Fruit fly (Drosophila melanogaster) whole organism, embryonic: ENCODE data around the gene Oatp26F.

Source experiments
- Aef1 ChIP-seq: fragments of 200-800 bp; sonication (Bioruptor generic); IDR thresholded peaks from 3 replicates; pipeline ENCODE4 v1.3.6; 2022; ENCODE audit warnings: missing biosample characterization, missing genetic modification characterization
- CG10543 ChIP-seq: fragments of 200-800 bp; sonication (Bioruptor generic); optimal IDR thresholded peaks from 3 replicates; lab custom pipeline; 2017; ENCODE audit warnings: missing biosample characterization, mild to moderate bottlenecking, missing genetic modification characterization, moderate library complexity
- CG10565 ChIP-seq: fragments of 200-800 bp; sonication (Bioruptor generic); optimal IDR thresholded peaks from 3 replicates; lab custom pipeline; 2016; ENCODE audit warnings: missing biosample characterization, mild to moderate bottlenecking, missing genetic modification characterization
- CG11398 ChIP-seq: fragments of 200-800 bp; sonication (Bioruptor generic); optimal IDR thresholded peaks from 2 replicates; lab custom pipeline; 2016; ENCODE audit warnings: missing biosample characterization, missing genetic modification characterization
- CG11504 ChIP-seq: fragments of 200-800 bp; sonication (Bioruptor generic); optimal IDR thresholded peaks from 3 replicates; lab custom pipeline; 2019; ENCODE audit warnings: missing biosample characterization, mild to moderate bottlenecking, missing genetic modification characterization, moderate library complexity
- CG12659 ChIP-seq: fragments of 200-800 bp; sonication (Bioruptor generic); optimal IDR thresholded peaks from 3 replicates; lab custom pipeline; 2017; ENCODE audit warnings: mild to moderate bottlenecking, missing biosample characterization, missing genetic modification reagents, missing genetic modification characterization
- CG14860 ChIP-seq: fragments of 200-800 bp; sonication (Bioruptor generic); IDR thresholded peaks from 3 replicates; pipeline ENCODE4 v1.3.6; 2022; ENCODE audit warnings: missing biosample characterization, missing genetic modification characterization; ENCODE audit not compliant: partially characterized antibody
- CG1603 ChIP-seq: fragments of 200-800 bp; sonication (Bioruptor generic); optimal IDR thresholded peaks from 2 replicates; lab custom pipeline; 2019; ENCODE audit warnings: missing biosample characterization, mild to moderate bottlenecking, missing genetic modification characterization, moderate library complexity
- CG16813 ChIP-seq: fragments of 200-800 bp; sonication (Bioruptor generic); IDR thresholded peaks from 3 replicates; pipeline ENCODE4 v1.3.6; 2022; ENCODE audit warnings: missing biosample characterization, missing genetic modification characterization; ENCODE audit not compliant: partially characterized antibody
- CG17186 ChIP-seq: fragments of 200-800 bp; sonication (Bioruptor generic); optimal IDR thresholded peaks from 3 replicates; lab custom pipeline; 2017; ENCODE audit warnings: missing biosample characterization, missing genetic modification reagents, missing genetic modification characterization
- CG17568 ChIP-seq: fragments of 200-800 bp; sonication (Bioruptor generic); optimal IDR thresholded peaks from 2 replicates; lab custom pipeline; 2018; ENCODE audit warnings: missing biosample characterization, mild to moderate bottlenecking, missing genetic modification characterization, moderate library complexity
- CG17802 ChIP-seq: fragments of 200-800 bp; sonication (Bioruptor generic); optimal IDR thresholded peaks from 2 replicates; lab custom pipeline; 2018; ENCODE audit warnings: missing biosample characterization, mild to moderate bottlenecking, missing genetic modification characterization, moderate library complexity
- CG33213 ChIP-seq: fragments of 200-800 bp; sonication (Bioruptor generic); optimal IDR thresholded peaks from 3 replicates; lab custom pipeline; 2016; ENCODE audit warnings: missing biosample characterization, missing genetic modification characterization
- CG34376 ChIP-seq: fragments of 200-800 bp; sonication (Bioruptor generic); optimal IDR thresholded peaks from 2 replicates; lab custom pipeline; 2018; ENCODE audit warnings: missing biosample characterization, mild to moderate bottlenecking, missing genetic modification characterization
- CG5953 ChIP-seq: fragments of 200-800 bp; sonication (Bioruptor generic); IDR thresholded peaks from 2 replicates; pipeline ENCODE4 v1.3.6; 2022; ENCODE audit warnings: missing biosample characterization, missing genetic modification characterization
- CG6683 ChIP-seq: fragments of 200-800 bp; sonication (Bioruptor generic); optimal IDR thresholded peaks from 2 replicates; lab custom pipeline; 2017; ENCODE audit warnings: missing biosample characterization, mild to moderate bottlenecking, missing genetic modification characterization, missing genetic modification reagents
- CG7745 ChIP-seq: fragments of 200-800 bp; sonication (Bioruptor generic); optimal IDR thresholded peaks from 2 replicates; lab custom pipeline; 2018; ENCODE audit warnings: missing biosample characterization, mild to moderate bottlenecking, missing genetic modification characterization, moderate library complexity
- CG8478 ChIP-seq: fragments of >200 bp; optimal IDR thresholded peaks from 2 replicates; lab custom pipeline; 2018
- CG9797 ChIP-seq: fragments of 200-800 bp; sonication (Bioruptor generic); optimal IDR thresholded peaks from 3 replicates; lab custom pipeline; 2018; ENCODE audit warnings: missing biosample characterization, mild to moderate bottlenecking, missing genetic modification characterization
- CG9932 ChIP-seq: fragments of 200-800 bp; sonication (Bioruptor generic); IDR thresholded peaks from 2 replicates; pipeline ENCODE4 v1.3.6; 2022; ENCODE audit warnings: missing biosample characterization, missing genetic modification characterization
- Dbx ChIP-seq: fragments of 200-800 bp; sonication (Bioruptor generic); IDR thresholded peaks from 3 replicates; pipeline ENCODE4 v1.3.6; 2022; ENCODE audit warnings: missing biosample characterization, missing genetic modification characterization
- Dek ChIP-seq: fragments of 200-800 bp; sonication (Bioruptor generic); optimal IDR thresholded peaks from 3 replicates; lab custom pipeline; 2019; ENCODE audit warnings: missing biosample characterization, mild to moderate bottlenecking, missing genetic modification characterization, moderate library complexity
- Dip3 ChIP-seq: fragments of 200-800 bp; sonication (Bioruptor generic); optimal IDR thresholded peaks from 3 replicates; lab custom pipeline; 2016; ENCODE audit warnings: missing biosample characterization, missing genetic modification characterization
- HLH54F ChIP-seq: fragments of 200-800 bp; sonication (Bioruptor generic); optimal IDR thresholded peaks from 3 replicates; lab custom pipeline; 2016; ENCODE audit warnings: missing biosample characterization, missing genetic modification characterization
- HmgD ChIP-seq: fragments of 200-800 bp; sonication (Bioruptor generic); optimal IDR thresholded peaks from 3 replicates; lab custom pipeline; 2016; ENCODE audit warnings: missing biosample characterization, missing genetic modification characterization
- Hsf ChIP-seq: fragments of 200-800 bp; sonication (Bioruptor generic); optimal IDR thresholded peaks from 3 replicates; lab custom pipeline; 2016; ENCODE audit warnings: missing biosample characterization, missing genetic modification characterization
- Kr ChIP-seq: fragments of 200-800 bp; sonication (Bioruptor generic); optimal IDR thresholded peaks from 2 replicates; lab custom pipeline; 2017; ENCODE audit warnings: missing biosample characterization, mild to moderate bottlenecking, missing genetic modification characterization
- Mes4 ChIP-seq: fragments of 200-800 bp; sonication (Bioruptor generic); optimal IDR thresholded peaks from 2 replicates; lab custom pipeline; 2016; ENCODE audit warnings: missing biosample characterization, missing genetic modification characterization
- Nf-YA ChIP-seq: fragments of 200-800 bp; sonication (Bioruptor generic); IDR thresholded peaks from 2 replicates; pipeline ENCODE4 v1.3.6; 2022; ENCODE audit warnings: missing biosample characterization, missing genetic modification characterization
- Ptx1 ChIP-seq: fragments of 200-800 bp; sonication (Bioruptor generic); IDR thresholded peaks from 2 replicates; pipeline ENCODE4 v1.3.6; 2022; ENCODE audit warnings: missing biosample characterization, missing genetic modification characterization
- Scr ChIP-seq: fragments of 200-800 bp; sonication (Bioruptor generic); IDR thresholded peaks from 2 replicates; pipeline ENCODE4 v1.3.6; 2022; ENCODE audit warnings: missing biosample characterization, missing genetic modification characterization; ENCODE audit not compliant: partially characterized antibody
- ato ChIP-seq: fragments of 200-800 bp; sonication (Bioruptor generic); IDR thresholded peaks from 2 replicates; pipeline ENCODE4 v1.3.6; 2022; ENCODE audit warnings: missing biosample characterization, missing genetic modification characterization; ENCODE audit not compliant: partially characterized antibody
- exex ChIP-seq: fragments of 200-800 bp; sonication (Bioruptor generic); optimal IDR thresholded peaks from 4 replicates; lab custom pipeline; 2018; ENCODE audit warnings: missing biosample characterization, mild to moderate bottlenecking, missing genetic modification characterization, moderate library complexity
- kay ChIP-seq: fragments of 200-800 bp; sonication (Bioruptor generic); optimal IDR thresholded peaks from 2 replicates; lab custom pipeline; 2016; ENCODE audit warnings: missing biosample characterization, missing genetic modification characterization
- ken ChIP-seq: fragments of 200-800 bp; sonication (Bioruptor generic); IDR thresholded peaks from 3 replicates; pipeline ENCODE4 v1.3.6; 2022; ENCODE audit warnings: missing biosample characterization, missing genetic modification characterization
- klu ChIP-seq: fragments of 200-800 bp; sonication (Bioruptor generic); IDR thresholded peaks from 2 replicates; pipeline ENCODE4 v1.3.6; 2022; ENCODE audit warnings: missing biosample characterization, missing genetic modification characterization
- lilli ChIP-seq: fragments of 200-800 bp; sonication (Bioruptor generic); optimal IDR thresholded peaks from 3 replicates; lab custom pipeline; 2016; ENCODE audit warnings: missing biosample characterization, missing genetic modification characterization
- lmd ChIP-seq: fragments of 200-800 bp; sonication (Bioruptor generic); IDR thresholded peaks from 2 replicates; pipeline ENCODE4 v1.3.6; 2022; ENCODE audit warnings: missing biosample characterization, missing genetic modification characterization
- mam ChIP-seq: fragments of 200-800 bp; sonication (Bioruptor generic); optimal IDR thresholded peaks from 3 replicates; lab custom pipeline; 2016; ENCODE audit warnings: missing biosample characterization, missing genetic modification characterization
- nom ChIP-seq: fragments of 200-800 bp; sonication (Bioruptor generic); optimal IDR thresholded peaks from 2 replicates; lab custom pipeline; 2017; ENCODE audit warnings: missing biosample characterization, missing genetic modification characterization, mild to moderate bottlenecking, moderate library complexity, missing genetic modification reagents
- phol ChIP-seq: fragments of 200-800 bp; sonication (Bioruptor generic); optimal IDR thresholded peaks from 3 replicates; lab custom pipeline; 2018; ENCODE audit warnings: missing biosample characterization, mild to moderate bottlenecking, missing genetic modification characterization, moderate library complexity
- schlank ChIP-seq: fragments of 200-800 bp; sonication (Bioruptor generic); optimal IDR thresholded peaks from 2 replicates; lab custom pipeline; 2018; ENCODE audit warnings: missing biosample characterization, mild to moderate bottlenecking, missing genetic modification characterization
- sd ChIP-seq: fragments of 200-800 bp; sonication (Bioruptor generic); optimal IDR thresholded peaks from 3 replicates; lab custom pipeline; 2018; ENCODE audit warnings: missing biosample characterization, mild to moderate bottlenecking, missing genetic modification characterization, moderate library complexity
- sisA ChIP-seq: fragments of 200-800 bp; sonication (Bioruptor generic); IDR thresholded peaks from 2 replicates; pipeline ENCODE4 v1.3.6; 2022; ENCODE audit warnings: missing biosample characterization, missing genetic modification characterization
- stwl ChIP-seq: fragments of 200-800 bp; sonication (Bioruptor generic); optimal IDR thresholded peaks from 3 replicates; lab custom pipeline; 2018; ENCODE audit warnings: missing biosample characterization, mild to moderate bottlenecking, missing genetic modification characterization, moderate library complexity
- trh ChIP-seq: fragments of 200-800 bp; sonication (Bioruptor generic); optimal IDR thresholded peaks from 2 replicates; lab custom pipeline; 2016; ENCODE audit warnings: missing biosample characterization, missing genetic modification characterization
- twi ChIP-seq: fragments of 200-800 bp; optimal IDR thresholded peaks from 2 replicates; lab custom pipeline; 2019; ENCODE audit warnings: missing biosample characterization, mild to moderate bottlenecking, missing genetic modification characterization, moderate library complexity
- unc-4 ChIP-seq: fragments of 200-800 bp; sonication (Bioruptor generic); IDR thresholded peaks from 2 replicates; pipeline ENCODE4 v1.3.6; 2022; ENCODE audit warnings: missing biosample characterization, missing genetic modification characterization; ENCODE audit not compliant: partially characterized antibody
- vfl ChIP-seq: fragments of 200-800 bp; sonication (Bioruptor generic); optimal IDR thresholded peaks from 2 replicates; lab custom pipeline; 2016; ENCODE audit warnings: missing biosample characterization, missing genetic modification characterization
- zf30C ChIP-seq: fragments of 200-800 bp; sonication (Bioruptor generic); optimal IDR thresholded peaks from 3 replicates; lab custom pipeline; 2018; ENCODE audit warnings: missing biosample characterization, mild to moderate bottlenecking, missing genetic modification characterization

The Oatp26F gene

dm6 chr2L:6622642-6623162 lies 9.5 kb downstream of the Oatp26F start, which contains the start of gene CG34345 (continued):
- TF ChIP-seq stwl (tag; lab: Kevin White, UChicago): peak; percentile 100
- TF ChIP-seq CG17568 (GFP tag; lab: Kevin White, UChicago): no peak
- TF ChIP-seq CG17802: no peak
- TF ChIP-seq klu (GFP tag; lab: Robert Waterston, UW): peak; percentile 28; the same call in 1 of the 2 replicates
- TF ChIP-seq schlank (tag; lab: Kevin White, UChicago): no peak
- TF ChIP-seq CG5953 (GFP tag; lab: Robert Waterston, UW): no peak
- peak; percentile 13 for TF ChIP-seq HLH54F
- no peak for TF ChIP-seq CG10543
- TF ChIP-seq ato (GFP tag; lab: Robert Waterston, UW): peak; percentile 48; the same call in 1 of the 2 replicates
- no peak for TF ChIP-seq sisA (GFP tag; lab: Robert Waterston, UW)
- no peak for TF ChIP-seq Dip3 (GFP tag; lab: Kevin White, UChicago)
- TF ChIP-seq CG6683 (GFP tag; lab: Kevin White, UChicago): no peak
- no peak for TF ChIP-seq Mes4 (GFP tag; lab: Kevin White, UChicago)
- no peak for TF ChIP-seq CG11504 (tag; lab: Kevin White, UChicago)
- TF ChIP-seq CG33213 (GFP tag; lab: Kevin White, UChicago): peak; percentile 40
- no peak for TF ChIP-seq CG34376 (GFP tag; lab: Kevin White, UChicago)
- TF ChIP-seq lmd: no peak
- TF ChIP-seq exex (tag; lab: Kevin White, UChicago): no peak
- no peak for TF ChIP-seq Aef1 (GFP tag; lab: Robert Waterston, UW)
- TF ChIP-seq Nf-YA: no peak
- TF ChIP-seq CG17186 (GFP tag; lab: Kevin White, UChicago): no peak
- peak; percentile 5 for TF ChIP-seq zf30C
- no peak for TF ChIP-seq CG9797
- TF ChIP-seq unc-4 (GFP tag; lab: Robert Waterston, UW): peak; percentile 61
- TF ChIP-seq phol (tag; lab: Kevin White, UChicago): peak; percentile 46
- TF ChIP-seq CG8478: no peak
- peak; percentile 63; the same call in 1 of the 3 replicates for TF ChIP-seq Dbx (GFP tag; lab: Robert Waterston, UW)
- no peak for TF ChIP-seq vfl (GFP tag; lab: Kevin White, UChicago)
- TF ChIP-seq Ptx1: no peak
- no peak for TF ChIP-seq nom (GFP tag; lab: Kevin White, UChicago)
- no peak for TF ChIP-seq CG10565 (GFP tag; lab: Kevin White, UChicago)
- no peak for TF ChIP-seq CG11398
- peak; percentile 50; the same call in 2 of the 3 replicates for TF ChIP-seq CG16813 (GFP tag; lab: Robert Waterston, UW)
- TF ChIP-seq CG7745 (tag; lab: Kevin White, UChicago): no peak
- TF ChIP-seq Hsf (GFP tag; lab: Kevin White, UChicago): peak; percentile 25
- TF ChIP-seq CG12659 (GFP tag; lab: Kevin White, UChicago): peak; percentile 2
- peak; percentile 58 for TF ChIP-seq Dek
- TF ChIP-seq sd: no peak
- TF ChIP-seq kay (GFP tag; lab: Kevin White, UChicago): no peak
- TF ChIP-seq CG1603 (tag; lab: Kevin White, UChicago): peak; percentile 60
- peak; percentile 20 for TF ChIP-seq HmgD (GFP tag; lab: Kevin White, UChicago)
- no peak for TF ChIP-seq trh (GFP tag; lab: Kevin White, UChicago)
- TF ChIP-seq ken (GFP tag; lab: Robert Waterston, UW): no peak
- no peak for TF ChIP-seq Kr (GFP tag; lab: Kevin White, UChicago)
- TF ChIP-seq CG14860 (GFP tag; lab: Robert Waterston, UW): no peak
- TF ChIP-seq lilli (GFP tag; lab: Kevin White, UChicago): peak; percentile 1
- TF ChIP-seq twi (tag; lab: Kevin White, UChicago): no peak
- peak; percentile 31; the same call in 1 of the 2 replicates for TF ChIP-seq CG9932 (GFP tag; lab: Robert Waterston, UW)
- TF ChIP-seq mam (GFP tag; lab: Kevin White, UChicago): peak; percentile 43
- TF ChIP-seq Scr (GFP tag; lab: Robert Waterston, UW): peak; percentile 49; the same call in 1 of the 2 replicates
